Worm (Caenorhabditis elegans): Measurements from ENCODE around the gene egg-3.

DNA sequence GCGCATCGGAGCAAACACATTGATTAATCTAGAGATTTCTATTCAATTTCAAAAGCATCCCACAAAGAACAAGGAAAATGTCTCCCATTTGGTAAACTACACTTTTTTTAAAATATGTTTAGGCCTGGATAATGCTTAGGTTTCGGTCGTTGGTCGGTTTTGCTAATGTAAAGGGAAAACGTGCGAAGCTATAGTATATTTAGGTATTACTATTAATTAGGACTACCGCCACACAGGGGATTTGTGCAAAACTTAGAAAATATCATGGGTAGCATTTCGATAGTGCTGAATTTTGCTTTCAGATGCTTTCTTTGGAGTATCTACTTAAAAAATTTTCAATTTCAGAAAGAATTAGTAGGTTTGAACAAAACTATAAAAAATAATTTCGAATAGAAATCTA lies 28.8 kb upstream of the egg-3 start:
- TF ChIP-seq flt-1 (GFP tag; IDR thresholded peaks at IDR 0.05) (no peak), tab-1 (GFP tag; IDR thresholded peaks at IDR 0.05) (no peak), ref-1 (GFP tag; conservative IDR thresholded peaks at IDR 0.05) (no peak), med-1 (GFP tag; optimal IDR thresholded peaks at IDR 0.05; ENCODE audit: insufficient read depth) (no peak), ztf-29 (GFP tag; IDR thresholded peaks at IDR 0.05) (no peak), ztf-23 (GFP tag; IDR thresholded peaks at IDR 0.05) (no peak), T22C8.4 (GFP tag; IDR thresholded peaks at IDR 0.05) (no peak), klf-2 (GFP tag; conservative IDR thresholded peaks at IDR 0.05) (no peak)

Measured in whole organism, midembryonic.